Worm (Caenorhabditis elegans) whole organism, L2 larva: ENCODE measurements around the gene F07C3.3.

Experiments used
- R02D3.7 ChIP-seq: fragments of 150-350 bp; optimal IDR thresholded peaks from 2 replicates; lab custom pipeline; 2014; ENCODE audit warnings: missing biosample characterization, missing genetic modification characterization
- blmp-1 ChIP-seq: sonication (generic microtip); optimal IDR thresholded peaks from 2 replicates; lab custom pipeline; 2017; ENCODE audit warnings: missing genetic modification characterization, mild to moderate bottlenecking, missing compliant biosample characterization, antibody characterized with exemption, moderate library complexity; ENCODE audit not compliant: insufficient read depth
- elt-3 ChIP-seq: sonication (generic microtip); optimal IDR thresholded peaks from 2 replicates; lab custom pipeline; 2017; ENCODE audit warnings: missing biosample characterization, missing genetic modification characterization
- gmeb-1 ChIP-seq: fragments of 150-350 bp; optimal IDR thresholded peaks from 2 replicates; lab custom pipeline; 2014; ENCODE audit warnings: missing biosample characterization, missing genetic modification characterization
- lsy-2 ChIP-seq, 2 experiments: fragments of 150-350 bp in 1 of 2; sonication (generic microtip) in 1 of 2; optimal IDR thresholded peaks; 2 replicates each; lab custom pipeline; 2014 to 2017; ENCODE audit warnings: missing biosample characterization in 2 of 2, missing genetic modification characterization in 2 of 2
- nhr-12 ChIP-seq: fragments of 150-350 bp; optimal IDR thresholded peaks from 2 replicates; lab custom pipeline; 2014; ENCODE audit warnings: missing biosample characterization, missing genetic modification characterization
- unc-62 ChIP-seq: fragments of 150-350 bp; optimal IDR thresholded peaks from 2 replicates; lab custom pipeline; 2014; ENCODE audit warnings: missing biosample characterization, missing genetic modification reagents, missing genetic modification characterization

ce11 chrV:9218214-9218613 lies 14.0 kb downstream of the F07C3.3 start:
- no peak for TF ChIP-seq elt-3
- TF ChIP-seq nhr-12 (tag; lab: Kevin White, UChicago), result no peak
- TF ChIP-seq gmeb-1 (tag; lab: Kevin White, UChicago), result no peak
- TF ChIP-seq R02D3.7, result no peak
- no peak for TF ChIP-seq lsy-2 (tag; optimal IDR thresholded peaks at IDR 0.05; lab: Kevin White, UChicago)
- no peak for TF ChIP-seq blmp-1 (tag; lab: Kevin White, UChicago)
- no peak for TF ChIP-seq unc-62 (GFP tag; lab: Kevin White, UChicago)
